Worm (Caenorhabditis elegans) whole organism, early embryonic: ENCODE results near the gene Y69A2AR.31.

Source experiments
- B0310.2 ChIP-seq: sonication (generic microtip); optimal IDR thresholded peaks from 2 replicates; lab custom pipeline; 2016; ENCODE audit warnings: mild to moderate bottlenecking, missing genetic modification characterization, missing compliant biosample characterization
- F13C5.2 ChIP-seq: sonication (generic microtip); optimal IDR thresholded peaks from 2 replicates; lab custom pipeline; 2017; ENCODE audit warnings: mild to moderate bottlenecking, missing genetic modification characterization, inconsistent platforms, missing compliant biosample characterization
- aly-1 ChIP-seq: sonication (generic microtip); optimal IDR thresholded peaks from 2 replicates; lab custom pipeline; 2016; ENCODE audit warnings: missing genetic modification characterization, missing compliant biosample characterization
- ama-1 ChIP-seq: fragments of 150-350 bp; optimal IDR thresholded peaks from 2 replicates; lab custom pipeline; 2014
- ceh-13 ChIP-seq: fragments of 200-800 bp; sonication (Bioruptor generic); optimal IDR thresholded peaks from 2 replicates; lab custom pipeline; 2018; ENCODE audit warnings: mild to moderate bottlenecking, missing genetic modification characterization, missing compliant biosample characterization
- ceh-36 ChIP-seq: sonication (generic microtip); optimal IDR thresholded peaks from 2 replicates; lab custom pipeline; 2016; ENCODE audit warnings: missing genetic modification characterization, inconsistent platforms, missing compliant biosample characterization
- ets-7 ChIP-seq: sonication (generic microtip); optimal IDR thresholded peaks from 2 replicates; lab custom pipeline; 2016; ENCODE audit warnings: missing genotype, missing genetic modification characterization, missing compliant biosample characterization
- flt-1 ChIP-seq: fragments of 200-800 bp; sonication (Bioruptor generic); IDR thresholded peaks from 2 replicates; pipeline ENCODE4 v1.3.6; 2022; ENCODE audit warnings: missing genetic modification characterization, missing compliant biosample characterization
- hmg-4 ChIP-seq: fragments of 200-800 bp; sonication (Bioruptor generic); optimal IDR thresholded peaks from 2 replicates; lab custom pipeline; 2018; ENCODE audit warnings: mild to moderate bottlenecking, missing genetic modification characterization, missing compliant biosample characterization
- hnd-1 ChIP-seq: sonication (generic microtip); optimal IDR thresholded peaks from 2 replicates; lab custom pipeline; 2016; ENCODE audit warnings: missing genetic modification characterization, missing compliant biosample characterization
- pes-1 ChIP-seq: fragments of 200-800 bp; sonication (Bioruptor generic); IDR thresholded peaks from 2 replicates; pipeline ENCODE4 v1.3.6; 2022; ENCODE audit warnings: missing genetic modification reagents, missing genetic modification characterization, missing compliant biosample characterization
- scrt-1 ChIP-seq: fragments of 200-800 bp; sonication (Bioruptor generic); IDR thresholded peaks from 2 replicates; pipeline ENCODE4 v1.3.6; 2022; ENCODE audit warnings: missing genetic modification characterization, missing compliant biosample characterization
- tbx-11 ChIP-seq: fragments of 200-800 bp; sonication (Bioruptor generic); IDR thresholded peaks from 2 replicates; pipeline ENCODE4 v1.3.6; 2022; ENCODE audit warnings: missing genetic modification characterization, missing compliant biosample characterization
- tra-4 ChIP-seq: sonication (generic microtip); optimal IDR thresholded peaks from 2 replicates; lab custom pipeline; 2017; ENCODE audit warnings: missing genetic modification characterization, missing compliant biosample characterization

DNA sequence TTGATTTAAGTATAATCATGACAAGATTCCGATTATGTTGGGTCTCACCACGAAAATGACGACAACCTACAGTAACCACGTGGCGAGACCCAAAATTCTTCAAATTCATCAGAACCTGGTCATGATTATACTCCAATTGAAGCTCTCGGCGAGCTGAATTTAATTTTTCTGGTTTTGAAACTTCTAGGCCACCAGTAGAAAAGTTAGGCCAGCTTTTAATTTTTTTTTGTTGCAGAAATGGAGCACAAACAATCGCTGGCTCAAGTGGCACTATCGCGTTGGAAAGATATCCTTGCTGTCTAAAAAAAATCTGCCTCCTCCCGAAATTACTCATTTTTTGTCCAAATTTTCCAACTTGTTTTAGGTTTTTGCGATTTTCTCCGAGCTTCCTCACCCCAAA, 57.2 kb downstream of the Y69A2AR.31 start:
- TF ChIP-seq tbx-11 (no peak), ama-1 (lab: Kevin White, UChicago) (no peak), ceh-36 (no peak), F13C5.2 (tag; lab: Kevin White, UChicago) (no peak), ets-7 (tag; lab: Kevin White, UChicago) (no peak), tra-4 (no peak), ceh-13 (GFP tag; lab: Kevin White, UChicago) (no peak), B0310.2 (tag; lab: Kevin White, UChicago) (no peak), hnd-1 (tag; lab: Kevin White, UChicago) (no peak), flt-1 (no peak), pes-1 (GFP tag; lab: Robert Waterston, UW) (no peak), aly-1 (tag; lab: Kevin White, UChicago) (no peak), hmg-4 (GFP tag; lab: Kevin White, UChicago) (no peak), scrt-1 (GFP tag; lab: Robert Waterston, UW) (no peak)
